Worm (Caenorhabditis elegans) whole organism, dauer: ENCODE measurements around the gene ZC376.8.

Source experiments
- unc-62 ChIP-seq: sonication (generic microtip); optimal IDR thresholded peaks from 2 replicates; lab custom pipeline; 2017; ENCODE audit warnings: missing biosample characterization, missing genetic modification reagents, missing genetic modification characterization

The ZC376.8 gene

DNA sequence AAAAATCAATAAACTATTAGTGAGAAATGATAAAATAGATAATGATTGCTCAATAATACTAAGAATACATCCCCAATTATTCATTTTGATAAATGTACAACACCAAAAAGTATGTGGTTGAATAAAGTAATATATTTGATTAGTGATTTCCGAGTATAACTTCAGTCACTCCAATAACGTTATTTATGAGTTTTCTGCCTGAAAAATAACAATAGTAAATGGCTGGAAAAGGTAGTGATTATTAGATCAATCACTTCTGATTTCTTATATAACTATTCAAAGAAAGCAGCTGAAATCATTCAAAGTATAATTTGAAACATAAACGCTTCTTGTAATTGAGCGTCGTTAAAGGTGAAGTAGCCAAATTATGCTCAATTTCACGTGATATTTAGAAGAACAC is 30.7 kb downstream of the ZC376.8 start, which contains the start of gene str-230:
Gene str-230, minus strand, starts transcription at position 101 of the 400 bp plus-strand sequence.
- no peak for TF ChIP-seq unc-62 (GFP tag; lab: Kevin White, UChicago)

DNA sequence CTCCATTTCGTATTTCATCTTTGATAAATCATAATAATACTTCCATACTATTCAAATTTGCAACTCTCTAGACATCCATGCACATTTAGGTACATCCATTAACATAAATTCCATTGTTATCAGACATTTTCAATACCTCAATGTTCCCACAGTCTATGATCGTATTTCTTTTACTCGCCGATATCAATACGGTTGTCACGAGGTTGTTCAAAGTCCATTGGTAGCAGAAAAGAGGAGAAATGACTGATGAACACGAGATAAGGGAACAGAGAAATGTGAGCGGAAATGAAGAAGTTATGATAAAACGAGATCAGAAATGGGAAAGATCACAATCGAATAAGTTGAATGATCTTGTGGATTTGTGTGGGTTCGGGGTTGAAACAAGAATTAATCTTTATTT is 32.8 kb downstream of the ZC376.8 start:
- no peak for TF ChIP-seq unc-62 (GFP tag; lab: Kevin White, UChicago)

DNA sequence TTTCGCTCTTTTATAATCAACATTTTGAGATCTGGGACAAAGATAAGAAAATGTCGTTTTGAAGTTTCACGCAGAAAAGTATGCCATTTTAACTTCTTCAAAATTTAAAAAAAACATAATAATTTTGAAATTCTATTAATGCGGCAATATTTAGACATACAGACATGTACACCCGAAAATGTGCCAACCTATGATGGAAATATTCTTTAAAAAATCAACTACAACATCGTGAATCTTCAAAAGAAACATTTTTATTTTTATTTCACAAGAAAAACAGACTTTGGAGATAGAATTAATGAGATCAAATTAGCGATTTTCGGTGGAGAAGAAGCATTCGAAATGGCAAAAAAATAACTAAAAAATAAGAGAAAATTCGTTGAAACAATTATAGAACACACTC is 35.1 kb downstream of the ZC376.8 start, which contains the start of gene T16A9.5:
Gene T16A9.5, minus strand, starts transcription at position 101 of the 400 bp plus-strand sequence.
- no peak for TF ChIP-seq unc-62 (GFP tag; lab: Kevin White, UChicago)

DNA sequence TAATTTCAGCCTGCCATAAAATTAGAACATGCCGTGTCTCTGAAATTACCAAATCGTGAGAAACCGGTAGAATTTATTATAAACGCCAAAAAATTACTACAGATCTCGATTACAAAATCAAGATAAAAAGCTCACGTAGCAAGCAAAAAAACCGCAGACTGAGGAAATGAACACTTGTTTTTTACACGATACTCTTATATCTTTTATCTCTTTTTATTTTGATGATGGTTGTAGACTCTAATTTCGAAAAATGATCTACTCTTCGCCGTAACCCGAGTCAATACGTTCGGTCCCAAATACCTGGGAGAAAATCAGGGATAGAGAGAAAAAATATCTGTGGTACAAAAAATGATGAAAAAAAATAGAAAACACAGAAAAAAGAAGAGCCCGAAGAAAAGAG is 43.1 kb downstream of the ZC376.8 start:
- no peak for TF ChIP-seq unc-62 (GFP tag; lab: Kevin White, UChicago)

DNA sequence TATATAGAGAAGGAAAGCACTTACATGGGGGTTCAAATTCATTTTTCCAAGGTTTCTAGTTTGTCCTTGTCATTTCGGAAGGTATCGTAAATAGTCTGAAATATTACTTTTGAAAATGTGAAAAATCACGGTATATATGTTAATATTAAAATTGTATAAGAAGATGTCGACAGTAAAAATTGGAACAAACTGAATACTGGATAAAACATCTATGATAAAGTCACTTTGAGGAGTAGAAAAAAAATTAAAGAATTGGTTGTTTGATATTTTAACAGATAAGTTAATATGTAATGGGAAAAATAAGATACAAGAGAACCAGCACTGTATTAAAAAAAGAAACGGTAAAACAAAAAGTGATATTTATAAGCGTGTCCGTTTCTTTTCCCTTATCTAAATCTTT is 46.3 kb downstream of the ZC376.8 start, which contains the start of gene nep-21:
Gene nep-21, minus strand, starts transcription at position 101 of the 400 bp plus-strand sequence.
- TF ChIP-seq unc-62 (GFP tag; lab: Kevin White, UChicago): no peak
